Worm (Caenorhabditis elegans) whole organism, L2 larva: ENCODE data around the gene Y55B1BR.8.

Source experiments
- C34F6.9 ChIP-seq: fragments of 150-350 bp; optimal IDR thresholded peaks from 2 replicates; lab custom pipeline; 2014; ENCODE audit warnings: missing biosample characterization, missing genetic modification characterization
- F13H6.1 ChIP-seq: sonication (generic microtip); optimal IDR thresholded peaks from 2 replicates; lab custom pipeline; 2016; ENCODE audit warnings: missing genetic modification characterization, missing compliant biosample characterization
- R02D3.7 ChIP-seq: fragments of 150-350 bp; optimal IDR thresholded peaks from 2 replicates; lab custom pipeline; 2014; ENCODE audit warnings: missing biosample characterization, missing genetic modification characterization
- Y55F3AM.14 ChIP-seq: fragments of 200-800 bp; sonication (Bioruptor generic); optimal IDR thresholded peaks from 2 replicates; lab custom pipeline; 2018; ENCODE audit warnings: mild to moderate bottlenecking, missing genetic modification characterization, missing compliant biosample characterization
- ZK546.5 ChIP-seq: sonication (generic microtip); optimal IDR thresholded peaks from 2 replicates; lab custom pipeline; 2017; ENCODE audit warnings: missing biosample characterization, missing genetic modification characterization
- alr-1 ChIP-seq: fragments of 150-350 bp; optimal IDR thresholded peaks from 2 replicates; lab custom pipeline; 2014; ENCODE audit warnings: missing biosample characterization, missing genetic modification characterization
- aly-2 ChIP-seq: fragments of 150-350 bp; optimal IDR thresholded peaks from 2 replicates; lab custom pipeline; 2014; ENCODE audit warnings: missing biosample characterization, missing genetic modification characterization
- ama-1 ChIP-seq: fragments of 150-350 bp; optimal IDR thresholded peaks from 2 replicates; lab custom pipeline; 2018; ENCODE audit warnings: inconsistent platforms
- blmp-1 ChIP-seq: sonication (generic microtip); optimal IDR thresholded peaks from 2 replicates; lab custom pipeline; 2017; ENCODE audit warnings: missing genetic modification characterization, mild to moderate bottlenecking, missing compliant biosample characterization, antibody characterized with exemption, moderate library complexity; ENCODE audit not compliant: insufficient read depth
- ceh-16 ChIP-seq: fragments of 150-350 bp; optimal IDR thresholded peaks from 2 replicates; lab custom pipeline; 2014; ENCODE audit warnings: missing biosample characterization, missing genetic modification characterization
- ceh-82 ChIP-seq: fragments of 150-350 bp; optimal IDR thresholded peaks from 2 replicates; lab custom pipeline; 2014; ENCODE audit warnings: missing biosample characterization, missing genetic modification characterization
- crh-2 ChIP-seq: sonication (generic microtip); optimal IDR thresholded peaks from 2 replicates; lab custom pipeline; 2017; ENCODE audit warnings: missing biosample characterization, missing genetic modification characterization
- dmd-4 ChIP-seq: sonication (generic microtip); optimal IDR thresholded peaks from 2 replicates; lab custom pipeline; 2017; ENCODE audit warnings: missing biosample characterization, missing genetic modification characterization
- egl-27 ChIP-seq: sonication (generic microtip); optimal IDR thresholded peaks from 3 replicates; lab custom pipeline; 2017; ENCODE audit warnings: missing biosample characterization, missing genetic modification reagents, missing genetic modification characterization
- elt-1 ChIP-seq: fragments of 150-350 bp; optimal IDR thresholded peaks from 2 replicates; lab custom pipeline; 2014; ENCODE audit warnings: missing biosample characterization, missing genetic modification characterization
- fos-1 ChIP-seq: fragments of 150-350 bp; optimal IDR thresholded peaks from 2 replicates; lab custom pipeline; 2014; ENCODE audit warnings: missing biosample characterization, missing genetic modification characterization
- gmeb-1 ChIP-seq: fragments of 150-350 bp; optimal IDR thresholded peaks from 2 replicates; lab custom pipeline; 2014; ENCODE audit warnings: missing biosample characterization, missing genetic modification characterization
- lin-11 ChIP-seq: fragments of 150-350 bp; sonication (generic microtip); optimal IDR thresholded peaks from 2 replicates; lab custom pipeline; 2014; ENCODE audit warnings: missing biosample characterization, missing genetic modification characterization, inconsistent platforms, mixed read lengths
- lin-13 ChIP-seq: fragments of 150-350 bp; optimal IDR thresholded peaks from 2 replicates; lab custom pipeline; 2014; ENCODE audit warnings: missing biosample characterization, missing genetic modification reagents, missing genetic modification characterization
- lsy-2 ChIP-seq, 2 experiments: fragments of 150-350 bp in 1 of 2; sonication (generic microtip) in 1 of 2; optimal IDR thresholded peaks; 2 replicates each; lab custom pipeline; 2014 to 2017; ENCODE audit warnings: missing biosample characterization in 2 of 2, missing genetic modification characterization in 2 of 2
- mab-5 ChIP-seq: fragments of 150-350 bp; optimal IDR thresholded peaks from 2 replicates; lab custom pipeline; 2014; ENCODE audit warnings: missing biosample characterization, missing genetic modification characterization
- mdl-1 ChIP-seq, 2 experiments: fragments of 150-350 bp in 1 of 2; sonication (generic microtip) in 1 of 2; optimal IDR thresholded peaks; 2 replicates each; lab custom pipeline; 2017; ENCODE audit warnings: missing biosample characterization in 2 of 2, missing genetic modification characterization in 2 of 2
- nhr-10 ChIP-seq: sonication (generic microtip); optimal IDR thresholded peaks from 2 replicates; lab custom pipeline; 2017; ENCODE audit warnings: missing biosample characterization, missing genetic modification characterization
- nhr-11 ChIP-seq: fragments of 150-350 bp; optimal IDR thresholded peaks from 2 replicates; lab custom pipeline; 2014; ENCODE audit warnings: missing biosample characterization, missing genetic modification characterization
- nhr-12 ChIP-seq: fragments of 150-350 bp; optimal IDR thresholded peaks from 2 replicates; lab custom pipeline; 2014; ENCODE audit warnings: missing biosample characterization, missing genetic modification characterization
- nhr-21 ChIP-seq: fragments of 150-350 bp; optimal IDR thresholded peaks from 2 replicates; lab custom pipeline; 2014; ENCODE audit warnings: missing biosample characterization, missing genetic modification characterization
- nhr-23 ChIP-seq: fragments of 150-350 bp; optimal IDR thresholded peaks from 2 replicates; lab custom pipeline; 2014; ENCODE audit warnings: missing biosample characterization, missing genetic modification reagents, missing genetic modification characterization
- nhr-237 ChIP-seq: fragments of 150-350 bp; optimal IDR thresholded peaks from 2 replicates; lab custom pipeline; 2014; ENCODE audit warnings: missing biosample characterization, missing genetic modification characterization
- nhr-25 ChIP-seq: fragments of 150-350 bp; sonication (generic microtip); optimal IDR thresholded peaks from 3 replicates; lab custom pipeline; 2014; ENCODE audit warnings: missing biosample characterization, missing genetic modification characterization
- nhr-77 ChIP-seq: fragments of 150-350 bp; optimal IDR thresholded peaks from 2 replicates; lab custom pipeline; 2014; ENCODE audit warnings: missing biosample characterization, missing genetic modification characterization
- sem-4 ChIP-seq: fragments of 150-350 bp; optimal IDR thresholded peaks from 2 replicates; lab custom pipeline; 2014; ENCODE audit warnings: missing biosample characterization, missing genetic modification reagents, missing genetic modification characterization
- skn-1 ChIP-seq: sonication (generic microtip); optimal IDR thresholded peaks from 2 replicates; lab custom pipeline; 2017; ENCODE audit warnings: missing biosample characterization, missing genetic modification characterization
- sma-3 ChIP-seq: sonication (generic microtip); optimal IDR thresholded peaks from 2 replicates; lab custom pipeline; 2016; ENCODE audit warnings: missing genetic modification reagents, missing genetic modification characterization, missing compliant biosample characterization
- sma-9 ChIP-seq, 2 experiments: fragments of 150-350 bp in 1 of 2; sonication (generic microtip) in 1 of 2; optimal IDR thresholded peaks; 2 replicates each; lab custom pipeline; 2014 to 2016; ENCODE audit warnings: missing genetic modification characterization in 2 of 2, mild to moderate bottlenecking in 1 of 2, missing biosample characterization in 1 of 2, missing compliant biosample characterization in 1 of 2, missing genetic modification reagents in 1 of 2, moderate library complexity in 1 of 2
- snpc-4 ChIP-seq: fragments of 150-350 bp; optimal IDR thresholded peaks from 2 replicates; lab custom pipeline; 2014; ENCODE audit warnings: missing biosample characterization, missing genetic modification characterization
- unc-39 ChIP-seq: fragments of 150-350 bp; optimal IDR thresholded peaks from 2 replicates; lab custom pipeline; 2014; ENCODE audit warnings: missing biosample characterization, missing genetic modification characterization
- unc-55 ChIP-seq: fragments of 150-350 bp; sonication (generic microtip); optimal IDR thresholded peaks from 3 replicates; lab custom pipeline; 2014; ENCODE audit warnings: missing biosample characterization, missing genetic modification reagents, missing genetic modification characterization
- unc-62 ChIP-seq: fragments of 150-350 bp; optimal IDR thresholded peaks from 2 replicates; lab custom pipeline; 2014; ENCODE audit warnings: missing biosample characterization, missing genetic modification reagents, missing genetic modification characterization
- zag-1 ChIP-seq: fragments of 150-350 bp; optimal IDR thresholded peaks from 2 replicates; lab custom pipeline; 2014; ENCODE audit warnings: missing biosample characterization, missing genetic modification characterization
- ztf-1 ChIP-seq: fragments of 200-800 bp; sonication (Bioruptor generic); conservative IDR thresholded peaks from 2 replicates; pipeline ENCODE4 v1.3.6; 2022; ENCODE audit warnings: missing genetic modification characterization, missing compliant biosample characterization
- ztf-4 ChIP-seq: fragments of 150-350 bp; optimal IDR thresholded peaks from 2 replicates; lab custom pipeline; 2014; ENCODE audit warnings: missing biosample characterization, missing genetic modification characterization

The Y55B1BR.8 gene

DNA sequence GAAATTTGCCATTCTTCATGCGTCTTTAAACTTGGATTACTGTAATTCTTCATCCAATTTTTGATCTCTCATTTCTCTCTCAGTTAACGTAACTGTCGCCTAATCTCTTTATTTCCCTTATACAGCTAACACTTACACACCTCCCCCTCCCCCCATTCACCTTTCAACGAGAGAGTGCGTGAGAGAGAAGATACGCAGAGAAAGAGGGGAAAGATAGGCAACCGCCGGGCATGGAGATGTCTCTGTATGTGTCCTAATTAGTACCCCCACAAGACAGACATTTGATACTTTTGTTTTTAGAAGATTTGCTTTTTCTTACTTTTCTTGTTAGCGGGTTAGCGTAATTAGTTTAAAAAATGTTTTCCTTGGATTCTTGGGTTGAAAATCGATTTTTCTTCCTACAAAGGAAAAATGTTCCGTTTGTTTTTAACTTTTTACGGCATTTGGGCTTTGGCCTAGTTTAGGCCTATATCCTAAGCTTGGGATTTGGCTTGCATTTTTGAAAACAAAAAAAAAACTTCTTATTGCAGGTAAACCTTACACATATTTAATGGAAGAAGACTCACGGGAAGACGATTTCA is 9.8 kb upstream of the Y55B1BR.8 start, which contains the start of gene affl-2:
Gene affl-2 (plus strand): TSS at position 531 of the 581 bp plus-strand sequence.
- TF ChIP-seq blmp-1 (tag; lab: Kevin White, UChicago) (peak; percentile 26), lin-13 (peak; percentile 12), skn-1 (tag; lab: Kevin White, UChicago) (no peak), ceh-16 (no peak), C34F6.9 (tag; lab: Kevin White, UChicago) (peak; percentile 12), Y55F3AM.14 (no peak), nhr-237 (no peak), unc-55 (GFP tag; lab: Kevin White, UChicago) (no peak), nhr-10 (tag; lab: Kevin White, UChicago) (no peak), ztf-4 (tag; lab: Kevin White, UChicago) (no peak), sma-9 (GFP tag; optimal IDR thresholded peaks at IDR 0.05; lab: Kevin White, UChicago) (no peak), sma-9 (tag; optimal IDR thresholded peaks at IDR 0.05; lab: Kevin White, UChicago) (no peak), unc-39 (tag; lab: Kevin White, UChicago) (no peak), mab-5 (tag; lab: Kevin White, UChicago) (no peak), dmd-4 (no peak), nhr-77 (no peak), egl-27 (no peak), snpc-4 (tag; lab: Kevin White, UChicago) (no peak), nhr-25 (peak; percentile 41), alr-1 (no peak), R02D3.7 (tag; lab: Kevin White, UChicago) (no peak), lsy-2 (tag; optimal IDR thresholded peaks at IDR 0.05; lab: Kevin White, UChicago) (peak in 1 of 2 experiments; percentile 3), nhr-11 (tag; lab: Kevin White, UChicago) (no peak), fos-1 (peak; percentile 24), ceh-82 (tag; lab: Kevin White, UChicago) (no peak), sma-3 (GFP tag; lab: Kevin White, UChicago) (peak; percentile 42), F13H6.1 (no peak), nhr-21 (no peak), aly-2 (no peak), ztf-1 (no peak), nhr-23 (tag; lab: Kevin White, UChicago) (no peak), ama-1 (lab: Kevin White, UChicago) (no peak), sem-4 (tag; lab: Kevin White, UChicago) (peak; percentile 8), nhr-12 (tag; lab: Kevin White, UChicago) (no peak), mdl-1 (tag; optimal IDR thresholded peaks at IDR 0.05; lab: Kevin White, UChicago) (no peak), crh-2 (peak; percentile 15), lin-11 (tag; lab: Kevin White, UChicago) (no peak), ZK546.5 (tag; lab: Kevin White, UChicago) (no peak)
- TF ChIP-seq, all 48 proteins: peak for 9

DNA sequence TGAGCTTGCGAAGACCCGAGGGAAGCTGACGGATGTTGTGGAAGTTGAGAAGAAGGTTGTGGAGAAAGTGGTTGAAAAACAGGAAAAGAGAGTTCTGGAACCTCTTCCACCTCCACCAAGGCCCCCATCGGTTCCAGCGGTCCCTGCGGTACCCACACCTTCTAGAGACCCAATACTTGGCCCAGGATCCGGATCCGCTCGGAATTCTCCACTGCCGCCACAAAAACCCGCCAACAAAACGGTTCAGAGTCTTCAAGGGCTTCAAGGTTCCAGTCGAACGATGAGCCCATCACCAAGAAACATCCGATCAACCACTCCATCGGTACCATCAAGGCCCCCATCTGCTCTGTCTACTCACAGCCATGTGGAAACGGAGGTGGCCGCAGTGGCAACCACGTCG is 7.2 kb upstream of the Y55B1BR.8 start:
- TF ChIP-seq dmd-4 (no peak), elt-1 (tag; lab: Kevin White, UChicago) (no peak), nhr-10 (tag; lab: Kevin White, UChicago) (no peak), unc-39 (tag; lab: Kevin White, UChicago) (no peak), R02D3.7 (tag; lab: Kevin White, UChicago) (no peak), ztf-1 (no peak), ZK546.5 (tag; lab: Kevin White, UChicago) (no peak), ztf-4 (tag; lab: Kevin White, UChicago) (no peak), lin-13 (no peak), nhr-25 (no peak), unc-55 (GFP tag; lab: Kevin White, UChicago) (no peak), zag-1 (no peak), egl-27 (no peak), fos-1 (no peak), snpc-4 (tag; lab: Kevin White, UChicago) (no peak), gmeb-1 (tag; lab: Kevin White, UChicago) (no peak), nhr-11 (tag; lab: Kevin White, UChicago) (no peak), unc-62 (GFP tag; lab: Kevin White, UChicago) (no peak), aly-2 (no peak), nhr-12 (tag; lab: Kevin White, UChicago) (no peak)
